Worm (Caenorhabditis elegans) whole organism, L2 larva: ENCODE measurements around the gene F46C3.7.
A peak's percentile ranks its signal among the peaks of the same experiment; 100 is the strongest.

Experiments
- C34F6.9 ChIP-seq: fragments of 150-350 bp; optimal IDR thresholded peaks from 2 replicates; lab custom pipeline; 2014; ENCODE audit warnings: missing biosample characterization, missing genetic modification characterization
- F13H6.1 ChIP-seq: sonication (generic microtip); optimal IDR thresholded peaks from 2 replicates; lab custom pipeline; 2016; ENCODE audit warnings: missing genetic modification characterization, missing compliant biosample characterization
- R02D3.7 ChIP-seq: fragments of 150-350 bp; optimal IDR thresholded peaks from 2 replicates; lab custom pipeline; 2014; ENCODE audit warnings: missing biosample characterization, missing genetic modification characterization
- Y55F3AM.14 ChIP-seq: fragments of 200-800 bp; sonication (Bioruptor generic); optimal IDR thresholded peaks from 2 replicates; lab custom pipeline; 2018; ENCODE audit warnings: mild to moderate bottlenecking, missing genetic modification characterization, missing compliant biosample characterization
- ZK546.5 ChIP-seq: sonication (generic microtip); optimal IDR thresholded peaks from 2 replicates; lab custom pipeline; 2017; ENCODE audit warnings: missing biosample characterization, missing genetic modification characterization
- alr-1 ChIP-seq: fragments of 150-350 bp; optimal IDR thresholded peaks from 2 replicates; lab custom pipeline; 2014; ENCODE audit warnings: missing biosample characterization, missing genetic modification characterization
- aly-2 ChIP-seq: fragments of 150-350 bp; optimal IDR thresholded peaks from 2 replicates; lab custom pipeline; 2014; ENCODE audit warnings: missing biosample characterization, missing genetic modification characterization
- ama-1 ChIP-seq: fragments of 150-350 bp; optimal IDR thresholded peaks from 2 replicates; lab custom pipeline; 2018; ENCODE audit warnings: inconsistent platforms
- blmp-1 ChIP-seq: sonication (generic microtip); optimal IDR thresholded peaks from 2 replicates; lab custom pipeline; 2017; ENCODE audit warnings: missing genetic modification characterization, mild to moderate bottlenecking, missing compliant biosample characterization, antibody characterized with exemption, moderate library complexity; ENCODE audit not compliant: insufficient read depth
- ceh-16 ChIP-seq: fragments of 150-350 bp; optimal IDR thresholded peaks from 2 replicates; lab custom pipeline; 2014; ENCODE audit warnings: missing biosample characterization, missing genetic modification characterization
- ceh-82 ChIP-seq: fragments of 150-350 bp; optimal IDR thresholded peaks from 2 replicates; lab custom pipeline; 2014; ENCODE audit warnings: missing biosample characterization, missing genetic modification characterization
- crh-2 ChIP-seq: sonication (generic microtip); optimal IDR thresholded peaks from 2 replicates; lab custom pipeline; 2017; ENCODE audit warnings: missing biosample characterization, missing genetic modification characterization
- dmd-4 ChIP-seq: sonication (generic microtip); optimal IDR thresholded peaks from 2 replicates; lab custom pipeline; 2017; ENCODE audit warnings: missing biosample characterization, missing genetic modification characterization
- egl-27 ChIP-seq: sonication (generic microtip); optimal IDR thresholded peaks from 3 replicates; lab custom pipeline; 2017; ENCODE audit warnings: missing biosample characterization, missing genetic modification reagents, missing genetic modification characterization
- elt-1 ChIP-seq: fragments of 150-350 bp; optimal IDR thresholded peaks from 2 replicates; lab custom pipeline; 2014; ENCODE audit warnings: missing biosample characterization, missing genetic modification characterization
- elt-3 ChIP-seq: sonication (generic microtip); optimal IDR thresholded peaks from 2 replicates; lab custom pipeline; 2017; ENCODE audit warnings: missing biosample characterization, missing genetic modification characterization
- fos-1 ChIP-seq: fragments of 150-350 bp; optimal IDR thresholded peaks from 2 replicates; lab custom pipeline; 2014; ENCODE audit warnings: missing biosample characterization, missing genetic modification characterization
- gmeb-1 ChIP-seq: fragments of 150-350 bp; optimal IDR thresholded peaks from 2 replicates; lab custom pipeline; 2014; ENCODE audit warnings: missing biosample characterization, missing genetic modification characterization
- lin-11 ChIP-seq: fragments of 150-350 bp; sonication (generic microtip); optimal IDR thresholded peaks from 2 replicates; lab custom pipeline; 2014; ENCODE audit warnings: missing biosample characterization, missing genetic modification characterization, inconsistent platforms, mixed read lengths
- lin-13 ChIP-seq: fragments of 150-350 bp; optimal IDR thresholded peaks from 2 replicates; lab custom pipeline; 2014; ENCODE audit warnings: missing biosample characterization, missing genetic modification reagents, missing genetic modification characterization
- lin-39 ChIP-seq: fragments of 150-350 bp; optimal IDR thresholded peaks from 2 replicates; lab custom pipeline; 2014; ENCODE audit warnings: missing biosample characterization, missing genetic modification reagents, missing genetic modification characterization
- lsy-2 ChIP-seq, 2 experiments: fragments of 150-350 bp in 1 of 2; sonication (generic microtip) in 1 of 2; optimal IDR thresholded peaks; 2 replicates each; lab custom pipeline; 2014 to 2017; ENCODE audit warnings: missing biosample characterization in 2 of 2, missing genetic modification characterization in 2 of 2
- mab-5 ChIP-seq: fragments of 150-350 bp; optimal IDR thresholded peaks from 2 replicates; lab custom pipeline; 2014; ENCODE audit warnings: missing biosample characterization, missing genetic modification characterization
- mbf-1 ChIP-seq: sonication (generic microtip); optimal IDR thresholded peaks from 2 replicates; lab custom pipeline; 2017; ENCODE audit warnings: missing biosample characterization, missing genetic modification characterization
- mdl-1 ChIP-seq, 2 experiments: fragments of 150-350 bp in 1 of 2; sonication (generic microtip) in 1 of 2; optimal IDR thresholded peaks; 2 replicates each; lab custom pipeline; 2017; ENCODE audit warnings: missing biosample characterization in 2 of 2, missing genetic modification characterization in 2 of 2
- nhr-10 ChIP-seq: sonication (generic microtip); optimal IDR thresholded peaks from 2 replicates; lab custom pipeline; 2017; ENCODE audit warnings: missing biosample characterization, missing genetic modification characterization
- nhr-11 ChIP-seq: fragments of 150-350 bp; optimal IDR thresholded peaks from 2 replicates; lab custom pipeline; 2014; ENCODE audit warnings: missing biosample characterization, missing genetic modification characterization
- nhr-12 ChIP-seq: fragments of 150-350 bp; optimal IDR thresholded peaks from 2 replicates; lab custom pipeline; 2014; ENCODE audit warnings: missing biosample characterization, missing genetic modification characterization
- nhr-129 ChIP-seq: fragments of 150-350 bp; optimal IDR thresholded peaks from 2 replicates; lab custom pipeline; 2014; ENCODE audit warnings: missing biosample characterization, missing genetic modification characterization
- nhr-21 ChIP-seq: fragments of 150-350 bp; optimal IDR thresholded peaks from 2 replicates; lab custom pipeline; 2014; ENCODE audit warnings: missing biosample characterization, missing genetic modification characterization
- nhr-23 ChIP-seq: fragments of 150-350 bp; optimal IDR thresholded peaks from 2 replicates; lab custom pipeline; 2014; ENCODE audit warnings: missing biosample characterization, missing genetic modification reagents, missing genetic modification characterization
- nhr-237 ChIP-seq: fragments of 150-350 bp; optimal IDR thresholded peaks from 2 replicates; lab custom pipeline; 2014; ENCODE audit warnings: missing biosample characterization, missing genetic modification characterization
- nhr-25 ChIP-seq: fragments of 150-350 bp; sonication (generic microtip); optimal IDR thresholded peaks from 3 replicates; lab custom pipeline; 2014; ENCODE audit warnings: missing biosample characterization, missing genetic modification characterization
- nhr-6 ChIP-seq: fragments of 150-350 bp; optimal IDR thresholded peaks from 2 replicates; lab custom pipeline; 2014; ENCODE audit warnings: missing biosample characterization, missing genetic modification characterization
- nhr-77 ChIP-seq: fragments of 150-350 bp; optimal IDR thresholded peaks from 2 replicates; lab custom pipeline; 2014; ENCODE audit warnings: missing biosample characterization, missing genetic modification characterization
- peb-1 ChIP-seq: fragments of 150-350 bp; optimal IDR thresholded peaks from 2 replicates; lab custom pipeline; 2014; ENCODE audit warnings: missing biosample characterization, missing genetic modification characterization
- sem-4 ChIP-seq: fragments of 150-350 bp; optimal IDR thresholded peaks from 2 replicates; lab custom pipeline; 2014; ENCODE audit warnings: missing biosample characterization, missing genetic modification reagents, missing genetic modification characterization
- skn-1 ChIP-seq: sonication (generic microtip); optimal IDR thresholded peaks from 2 replicates; lab custom pipeline; 2017; ENCODE audit warnings: missing biosample characterization, missing genetic modification characterization
- sma-3 ChIP-seq: sonication (generic microtip); optimal IDR thresholded peaks from 2 replicates; lab custom pipeline; 2016; ENCODE audit warnings: missing genetic modification reagents, missing genetic modification characterization, missing compliant biosample characterization
- sma-9 ChIP-seq, 2 experiments: fragments of 150-350 bp in 1 of 2; sonication (generic microtip) in 1 of 2; optimal IDR thresholded peaks; 2 replicates each; lab custom pipeline; 2014 to 2016; ENCODE audit warnings: missing genetic modification characterization in 2 of 2, mild to moderate bottlenecking in 1 of 2, missing biosample characterization in 1 of 2, missing compliant biosample characterization in 1 of 2, missing genetic modification reagents in 1 of 2, moderate library complexity in 1 of 2
- snpc-4 ChIP-seq: fragments of 150-350 bp; optimal IDR thresholded peaks from 2 replicates; lab custom pipeline; 2014; ENCODE audit warnings: missing biosample characterization, missing genetic modification characterization
- unc-39 ChIP-seq: fragments of 150-350 bp; optimal IDR thresholded peaks from 2 replicates; lab custom pipeline; 2014; ENCODE audit warnings: missing biosample characterization, missing genetic modification characterization
- unc-55 ChIP-seq: fragments of 150-350 bp; sonication (generic microtip); optimal IDR thresholded peaks from 3 replicates; lab custom pipeline; 2014; ENCODE audit warnings: missing biosample characterization, missing genetic modification reagents, missing genetic modification characterization
- unc-62 ChIP-seq: fragments of 150-350 bp; optimal IDR thresholded peaks from 2 replicates; lab custom pipeline; 2014; ENCODE audit warnings: missing biosample characterization, missing genetic modification reagents, missing genetic modification characterization
- zag-1 ChIP-seq: fragments of 150-350 bp; optimal IDR thresholded peaks from 2 replicates; lab custom pipeline; 2014; ENCODE audit warnings: missing biosample characterization, missing genetic modification characterization
- ztf-1 ChIP-seq: fragments of 200-800 bp; sonication (Bioruptor generic); conservative IDR thresholded peaks from 2 replicates; pipeline ENCODE4 v1.3.6; 2022; ENCODE audit warnings: missing genetic modification characterization, missing compliant biosample characterization
- ztf-11 ChIP-seq: sonication (generic microtip); optimal IDR thresholded peaks from 2 replicates; lab custom pipeline; 2017; ENCODE audit warnings: missing biosample characterization, missing genetic modification characterization
- ztf-4 ChIP-seq: fragments of 150-350 bp; optimal IDR thresholded peaks from 2 replicates; lab custom pipeline; 2014; ENCODE audit warnings: missing biosample characterization, missing genetic modification characterization

The F46C3.7 gene

DNA sequence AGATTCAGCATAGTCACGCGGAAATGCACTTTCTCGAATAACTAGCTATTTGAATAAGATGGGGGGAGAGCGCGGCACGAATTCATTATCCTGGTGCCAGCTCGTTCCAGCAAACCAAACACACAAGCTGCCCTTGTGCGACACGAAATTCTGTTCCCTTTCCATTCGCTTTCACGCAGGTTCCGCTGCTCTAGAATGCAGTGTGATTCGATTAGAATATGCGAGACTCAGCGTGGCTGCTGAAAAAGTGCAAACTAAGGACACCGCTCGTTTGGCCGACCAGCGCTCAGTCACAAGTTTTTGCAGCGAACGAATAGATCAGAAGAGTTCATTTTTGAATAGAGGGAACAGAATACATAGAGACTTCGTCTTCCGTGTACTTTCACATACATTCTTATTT is 42.3 kb downstream of the F46C3.7 start:
- TF ChIP-seq nhr-21 (tag; lab: Kevin White, UChicago) (peak; percentile 37), unc-55 (no peak), ztf-1 (no peak), sem-4 (tag; lab: Kevin White, UChicago) (peak; percentile 52)

DNA sequence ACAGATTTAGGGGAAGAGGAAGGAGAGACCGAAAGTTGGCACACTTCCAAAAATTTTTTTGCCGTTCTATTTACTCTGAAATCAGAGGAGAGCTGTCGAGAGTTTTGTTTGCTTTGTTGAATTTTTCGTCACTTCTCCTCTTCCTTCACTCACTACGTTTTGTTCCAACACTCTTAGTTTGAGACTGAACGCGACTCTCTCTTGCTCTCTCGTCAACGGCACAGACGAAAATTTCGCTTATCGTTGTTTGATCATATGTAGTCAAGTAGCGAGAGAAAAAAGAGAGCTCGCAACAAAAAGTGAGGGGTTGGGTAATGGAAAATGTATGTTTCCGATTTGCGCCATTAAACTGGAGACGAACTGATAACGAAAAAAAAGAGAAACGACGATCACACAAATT is 42.8 kb downstream of the F46C3.7 start:
- no peak for TF ChIP-seq sma-3 (GFP tag; lab: Kevin White, UChicago)
- no peak for TF ChIP-seq unc-62 (GFP tag; lab: Kevin White, UChicago)
- TF ChIP-seq ama-1 (lab: Kevin White, UChicago), result no peak
- no peak for TF ChIP-seq nhr-77 (tag; lab: Kevin White, UChicago)
- TF ChIP-seq nhr-23, result no peak
- no peak for TF ChIP-seq ztf-11 (tag; lab: Kevin White, UChicago)
- no peak for TF ChIP-seq elt-1 (tag; lab: Kevin White, UChicago)
- no peak for TF ChIP-seq dmd-4 (tag; lab: Kevin White, UChicago)
- no peak for TF ChIP-seq ztf-4
- TF ChIP-seq egl-27 (tag; lab: Kevin White, UChicago), result peak; percentile 18
- TF ChIP-seq F13H6.1 (tag; lab: Kevin White, UChicago), result peak; percentile 72
- peak; percentile 40 for TF ChIP-seq sma-9 (GFP tag; optimal IDR thresholded peaks at IDR 0.05; lab: Kevin White, UChicago)
- no peak for TF ChIP-seq sma-9 (tag; optimal IDR thresholded peaks at IDR 0.05; lab: Kevin White, UChicago)
- TF ChIP-seq ZK546.5 (tag; lab: Kevin White, UChicago), result no peak
- TF ChIP-seq fos-1 (tag; lab: Kevin White, UChicago), result peak; percentile 65
- TF ChIP-seq ceh-82 (tag; lab: Kevin White, UChicago), result no peak
- no peak for TF ChIP-seq lin-11 (tag; lab: Kevin White, UChicago)
- TF ChIP-seq snpc-4 (tag; lab: Kevin White, UChicago), result no peak
- peak; percentile 65 for TF ChIP-seq crh-2 (tag; lab: Kevin White, UChicago)
- TF ChIP-seq mdl-1 (tag; optimal IDR thresholded peaks at IDR 0.05; lab: Kevin White, UChicago), result peak in 1 of 2 experiments; percentile 67
- TF ChIP-seq nhr-12 (tag; lab: Kevin White, UChicago), result no peak
- peak; percentile 59 for TF ChIP-seq nhr-129 (tag; lab: Kevin White, UChicago)
- no peak for TF ChIP-seq alr-1 (tag; lab: Kevin White, UChicago)
- TF ChIP-seq blmp-1 (tag; lab: Kevin White, UChicago), result no peak
- no peak for TF ChIP-seq lin-13 (GFP tag; lab: Kevin White, UChicago)
- TF ChIP-seq sem-4 (tag; lab: Kevin White, UChicago), result no peak
- TF ChIP-seq R02D3.7 (tag; lab: Kevin White, UChicago), result no peak
- TF ChIP-seq zag-1, result no peak
- TF ChIP-seq nhr-21 (tag; lab: Kevin White, UChicago), result no peak
- peak; percentile 24 for TF ChIP-seq gmeb-1
- TF ChIP-seq skn-1, result no peak
- TF ChIP-seq nhr-11 (tag; lab: Kevin White, UChicago), result no peak
- TF ChIP-seq C34F6.9 (tag; lab: Kevin White, UChicago), result no peak
- no peak for TF ChIP-seq mbf-1 (tag; lab: Kevin White, UChicago)
- TF ChIP-seq elt-3 (tag; lab: Kevin White, UChicago), result no peak
- no peak for TF ChIP-seq nhr-25
- TF ChIP-seq nhr-237 (tag; lab: Kevin White, UChicago), result no peak
- peak; percentile 23 for TF ChIP-seq unc-55
- TF ChIP-seq ceh-16 (tag; lab: Kevin White, UChicago), result no peak
- no peak for TF ChIP-seq lsy-2 (tag; optimal IDR thresholded peaks at IDR 0.05; lab: Kevin White, UChicago)
- TF ChIP-seq mab-5 (tag; lab: Kevin White, UChicago), result no peak
- no peak for TF ChIP-seq ztf-1
- TF ChIP-seq lin-39 (tag; lab: Kevin White, UChicago), result no peak
- TF ChIP-seq nhr-6 (tag; lab: Kevin White, UChicago), result no peak
- TF ChIP-seq Y55F3AM.14 (GFP tag; lab: Kevin White, UChicago), result no peak
- TF ChIP-seq unc-39 (tag; lab: Kevin White, UChicago), result no peak
- no peak for TF ChIP-seq aly-2 (tag; lab: Kevin White, UChicago)
- no peak for TF ChIP-seq nhr-10 (tag; lab: Kevin White, UChicago)
- no peak for TF ChIP-seq peb-1 (tag; lab: Kevin White, UChicago)
